Worm (Caenorhabditis elegans) whole organism, L2 larva: ENCODE data around the gene F09A5.2.

Source experiments
- C34F6.9 ChIP-seq: fragments of 150-350 bp; optimal IDR thresholded peaks from 2 replicates; lab custom pipeline; 2014; ENCODE audit warnings: missing biosample characterization, missing genetic modification characterization
- F13H6.1 ChIP-seq: sonication (generic microtip); optimal IDR thresholded peaks from 2 replicates; lab custom pipeline; 2016; ENCODE audit warnings: missing genetic modification characterization, missing compliant biosample characterization
- R02D3.7 ChIP-seq: fragments of 150-350 bp; optimal IDR thresholded peaks from 2 replicates; lab custom pipeline; 2014; ENCODE audit warnings: missing biosample characterization, missing genetic modification characterization
- Y55F3AM.14 ChIP-seq: fragments of 200-800 bp; sonication (Bioruptor generic); optimal IDR thresholded peaks from 2 replicates; lab custom pipeline; 2018; ENCODE audit warnings: mild to moderate bottlenecking, missing genetic modification characterization, missing compliant biosample characterization
- alr-1 ChIP-seq: fragments of 150-350 bp; optimal IDR thresholded peaks from 2 replicates; lab custom pipeline; 2014; ENCODE audit warnings: missing biosample characterization, missing genetic modification characterization
- aly-2 ChIP-seq: fragments of 150-350 bp; optimal IDR thresholded peaks from 2 replicates; lab custom pipeline; 2014; ENCODE audit warnings: missing biosample characterization, missing genetic modification characterization
- ama-1 ChIP-seq: fragments of 150-350 bp; optimal IDR thresholded peaks from 2 replicates; lab custom pipeline; 2018; ENCODE audit warnings: inconsistent platforms
- blmp-1 ChIP-seq: sonication (generic microtip); optimal IDR thresholded peaks from 2 replicates; lab custom pipeline; 2017; ENCODE audit warnings: missing genetic modification characterization, mild to moderate bottlenecking, missing compliant biosample characterization, antibody characterized with exemption, moderate library complexity; ENCODE audit not compliant: insufficient read depth
- ceh-16 ChIP-seq: fragments of 150-350 bp; optimal IDR thresholded peaks from 2 replicates; lab custom pipeline; 2014; ENCODE audit warnings: missing biosample characterization, missing genetic modification characterization
- ceh-82 ChIP-seq: fragments of 150-350 bp; optimal IDR thresholded peaks from 2 replicates; lab custom pipeline; 2014; ENCODE audit warnings: missing biosample characterization, missing genetic modification characterization
- crh-2 ChIP-seq: sonication (generic microtip); optimal IDR thresholded peaks from 2 replicates; lab custom pipeline; 2017; ENCODE audit warnings: missing biosample characterization, missing genetic modification characterization
- dmd-4 ChIP-seq: sonication (generic microtip); optimal IDR thresholded peaks from 2 replicates; lab custom pipeline; 2017; ENCODE audit warnings: missing biosample characterization, missing genetic modification characterization
- egl-27 ChIP-seq: sonication (generic microtip); optimal IDR thresholded peaks from 3 replicates; lab custom pipeline; 2017; ENCODE audit warnings: missing biosample characterization, missing genetic modification reagents, missing genetic modification characterization
- gmeb-1 ChIP-seq: fragments of 150-350 bp; optimal IDR thresholded peaks from 2 replicates; lab custom pipeline; 2014; ENCODE audit warnings: missing biosample characterization, missing genetic modification characterization
- lin-11 ChIP-seq: fragments of 150-350 bp; sonication (generic microtip); optimal IDR thresholded peaks from 2 replicates; lab custom pipeline; 2014; ENCODE audit warnings: missing biosample characterization, missing genetic modification characterization, inconsistent platforms, mixed read lengths
- lsy-2 ChIP-seq, 2 experiments: fragments of 150-350 bp in 1 of 2; sonication (generic microtip) in 1 of 2; optimal IDR thresholded peaks; 2 replicates each; lab custom pipeline; 2014 to 2017; ENCODE audit warnings: missing biosample characterization in 2 of 2, missing genetic modification characterization in 2 of 2
- mab-5 ChIP-seq: fragments of 150-350 bp; optimal IDR thresholded peaks from 2 replicates; lab custom pipeline; 2014; ENCODE audit warnings: missing biosample characterization, missing genetic modification characterization
- mdl-1 ChIP-seq, 2 experiments: fragments of 150-350 bp in 1 of 2; sonication (generic microtip) in 1 of 2; optimal IDR thresholded peaks; 2 replicates each; lab custom pipeline; 2017; ENCODE audit warnings: missing biosample characterization in 2 of 2, missing genetic modification characterization in 2 of 2
- nhr-10 ChIP-seq: sonication (generic microtip); optimal IDR thresholded peaks from 2 replicates; lab custom pipeline; 2017; ENCODE audit warnings: missing biosample characterization, missing genetic modification characterization
- nhr-11 ChIP-seq: fragments of 150-350 bp; optimal IDR thresholded peaks from 2 replicates; lab custom pipeline; 2014; ENCODE audit warnings: missing biosample characterization, missing genetic modification characterization
- nhr-129 ChIP-seq: fragments of 150-350 bp; optimal IDR thresholded peaks from 2 replicates; lab custom pipeline; 2014; ENCODE audit warnings: missing biosample characterization, missing genetic modification characterization
- nhr-21 ChIP-seq: fragments of 150-350 bp; optimal IDR thresholded peaks from 2 replicates; lab custom pipeline; 2014; ENCODE audit warnings: missing biosample characterization, missing genetic modification characterization
- nhr-23 ChIP-seq: fragments of 150-350 bp; optimal IDR thresholded peaks from 2 replicates; lab custom pipeline; 2014; ENCODE audit warnings: missing biosample characterization, missing genetic modification reagents, missing genetic modification characterization
- nhr-25 ChIP-seq: fragments of 150-350 bp; sonication (generic microtip); optimal IDR thresholded peaks from 3 replicates; lab custom pipeline; 2014; ENCODE audit warnings: missing biosample characterization, missing genetic modification characterization
- nhr-77 ChIP-seq: fragments of 150-350 bp; optimal IDR thresholded peaks from 2 replicates; lab custom pipeline; 2014; ENCODE audit warnings: missing biosample characterization, missing genetic modification characterization
- peb-1 ChIP-seq: fragments of 150-350 bp; optimal IDR thresholded peaks from 2 replicates; lab custom pipeline; 2014; ENCODE audit warnings: missing biosample characterization, missing genetic modification characterization
- sma-3 ChIP-seq: sonication (generic microtip); optimal IDR thresholded peaks from 2 replicates; lab custom pipeline; 2016; ENCODE audit warnings: missing genetic modification reagents, missing genetic modification characterization, missing compliant biosample characterization
- snpc-4 ChIP-seq: fragments of 150-350 bp; optimal IDR thresholded peaks from 2 replicates; lab custom pipeline; 2014; ENCODE audit warnings: missing biosample characterization, missing genetic modification characterization
- unc-39 ChIP-seq: fragments of 150-350 bp; optimal IDR thresholded peaks from 2 replicates; lab custom pipeline; 2014; ENCODE audit warnings: missing biosample characterization, missing genetic modification characterization
- unc-55 ChIP-seq: fragments of 150-350 bp; sonication (generic microtip); optimal IDR thresholded peaks from 3 replicates; lab custom pipeline; 2014; ENCODE audit warnings: missing biosample characterization, missing genetic modification reagents, missing genetic modification characterization
- unc-62 ChIP-seq: fragments of 150-350 bp; optimal IDR thresholded peaks from 2 replicates; lab custom pipeline; 2014; ENCODE audit warnings: missing biosample characterization, missing genetic modification reagents, missing genetic modification characterization
- ztf-11 ChIP-seq: sonication (generic microtip); optimal IDR thresholded peaks from 2 replicates; lab custom pipeline; 2017; ENCODE audit warnings: missing biosample characterization, missing genetic modification characterization

Gene F09A5.2

DNA sequence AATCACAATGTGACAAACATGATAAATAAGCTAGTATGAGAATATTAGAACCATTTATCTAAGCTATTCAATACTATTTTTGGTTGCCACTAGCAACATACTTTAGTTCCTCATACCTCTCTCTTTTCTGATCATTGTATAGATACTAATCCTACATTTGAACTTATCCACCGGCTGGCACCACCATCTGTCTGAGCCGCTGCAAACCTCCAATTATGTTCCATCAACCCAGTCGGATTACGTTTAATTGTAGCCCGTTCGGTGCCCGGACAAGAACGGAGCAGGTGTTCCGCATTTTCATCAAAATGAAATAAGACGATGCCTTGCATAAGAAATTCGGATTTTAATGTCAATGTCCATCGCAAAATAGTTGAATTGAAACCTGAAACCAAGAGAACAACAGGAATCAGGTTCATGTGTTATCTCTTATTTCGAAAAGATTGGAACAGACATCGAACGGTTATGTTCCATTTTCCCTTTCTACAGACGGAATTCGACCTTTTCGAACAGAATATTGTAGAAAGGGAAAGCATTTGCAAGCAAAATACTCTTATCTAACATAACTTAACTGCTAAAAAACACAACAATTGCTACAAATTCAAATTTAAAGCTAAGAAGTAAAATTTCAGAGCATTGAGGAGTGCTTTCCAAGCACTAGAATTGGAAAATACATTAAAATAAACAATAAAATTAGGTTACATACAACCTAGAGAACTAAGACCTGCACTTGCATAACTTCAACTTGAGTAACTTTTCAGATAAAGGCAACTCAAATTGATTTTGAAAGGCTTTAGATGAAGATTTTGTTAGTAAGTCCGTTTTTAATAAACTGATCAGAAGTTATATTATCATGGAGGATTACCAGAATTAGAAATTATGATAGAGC, 11.3 kb downstream of the F09A5.2 start:
- TF ChIP-seq mdl-1 (tag; optimal IDR thresholded peaks at IDR 0.05; lab: Kevin White, UChicago) (no peak), blmp-1 (peak; percentile 93), nhr-77 (tag; lab: Kevin White, UChicago) (no peak), unc-55 (GFP tag; lab: Kevin White, UChicago) (no peak), lin-11 (tag; lab: Kevin White, UChicago) (no peak), unc-39 (tag; lab: Kevin White, UChicago) (no peak), nhr-10 (tag; lab: Kevin White, UChicago) (no peak), nhr-21 (tag; lab: Kevin White, UChicago) (no peak), nhr-25 (tag; lab: Kevin White, UChicago) (peak; percentile 20), Y55F3AM.14 (no peak), mab-5 (tag; lab: Kevin White, UChicago) (no peak)

DNA sequence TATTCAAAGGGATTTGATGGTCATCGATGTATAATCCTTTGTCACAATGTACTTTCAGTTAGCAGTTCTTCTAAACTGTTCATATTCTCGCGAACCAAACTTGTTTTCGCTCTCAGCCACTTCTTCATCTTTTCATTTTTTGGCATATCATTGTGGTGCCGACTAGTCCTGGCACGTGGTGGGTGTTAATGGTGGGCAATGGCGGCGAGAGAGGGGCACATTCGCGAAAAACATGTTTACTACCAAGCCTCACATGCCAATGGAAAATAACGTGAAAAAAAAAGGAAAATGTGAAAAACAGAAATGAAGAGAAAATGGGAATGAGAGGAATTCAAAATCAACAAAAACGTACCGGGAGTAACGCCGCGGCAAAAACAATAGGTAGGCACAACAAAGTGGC, 12.2 kb downstream of the F09A5.2 start:
- no peak for TF ChIP-seq alr-1 (tag; lab: Kevin White, UChicago)
- peak; percentile 3 for TF ChIP-seq nhr-21 (tag; lab: Kevin White, UChicago)
- peak in 1 of 2 experiments; percentile 1 for TF ChIP-seq lsy-2 (tag; optimal IDR thresholded peaks at IDR 0.05; lab: Kevin White, UChicago)
- TF ChIP-seq lin-11 (tag; lab: Kevin White, UChicago): peak; percentile 34
- TF ChIP-seq nhr-129 (tag; lab: Kevin White, UChicago): peak; percentile 73
- TF ChIP-seq nhr-25 (tag; lab: Kevin White, UChicago): peak; percentile 60
- TF ChIP-seq unc-39 (tag; lab: Kevin White, UChicago): no peak
- TF ChIP-seq C34F6.9 (tag; lab: Kevin White, UChicago): peak; percentile 23
- TF ChIP-seq nhr-11 (tag; lab: Kevin White, UChicago): no peak
- TF ChIP-seq crh-2 (tag; lab: Kevin White, UChicago): peak; percentile 24
- peak; percentile 3 for TF ChIP-seq F13H6.1
- no peak for TF ChIP-seq snpc-4
- TF ChIP-seq R02D3.7 (tag; lab: Kevin White, UChicago): no peak

DNA sequence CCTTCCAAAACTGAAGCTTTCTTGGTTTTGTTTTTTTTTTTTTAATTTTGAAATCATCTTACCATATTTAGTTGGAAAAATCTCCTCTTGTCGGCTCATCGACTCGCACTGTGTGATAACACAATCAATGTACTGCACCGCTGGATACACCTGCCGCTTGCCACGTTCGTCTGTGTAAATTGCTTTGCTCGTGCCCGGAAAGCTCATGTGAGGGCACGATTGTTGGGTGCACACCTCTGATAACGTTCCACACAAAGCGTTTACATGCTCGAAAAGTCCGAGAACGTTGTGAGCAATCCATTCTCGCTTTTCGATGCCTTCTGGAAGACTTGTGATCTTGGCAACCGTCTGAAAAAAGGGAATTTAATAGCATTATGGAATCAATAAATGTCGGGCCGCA, 19.6 kb downstream of the F09A5.2 start:
- no peak for TF ChIP-seq ceh-16 (tag; lab: Kevin White, UChicago)
- TF ChIP-seq mdl-1 (tag; optimal IDR thresholded peaks at IDR 0.05; lab: Kevin White, UChicago): no peak
- no peak for TF ChIP-seq C34F6.9 (tag; lab: Kevin White, UChicago)
- no peak for TF ChIP-seq F13H6.1
- no peak for TF ChIP-seq nhr-23
- no peak for TF ChIP-seq alr-1 (tag; lab: Kevin White, UChicago)
- TF ChIP-seq aly-2 (tag; lab: Kevin White, UChicago): no peak
- no peak for TF ChIP-seq sma-3 (GFP tag; lab: Kevin White, UChicago)
- no peak for TF ChIP-seq ceh-82 (tag; lab: Kevin White, UChicago)

DNA sequence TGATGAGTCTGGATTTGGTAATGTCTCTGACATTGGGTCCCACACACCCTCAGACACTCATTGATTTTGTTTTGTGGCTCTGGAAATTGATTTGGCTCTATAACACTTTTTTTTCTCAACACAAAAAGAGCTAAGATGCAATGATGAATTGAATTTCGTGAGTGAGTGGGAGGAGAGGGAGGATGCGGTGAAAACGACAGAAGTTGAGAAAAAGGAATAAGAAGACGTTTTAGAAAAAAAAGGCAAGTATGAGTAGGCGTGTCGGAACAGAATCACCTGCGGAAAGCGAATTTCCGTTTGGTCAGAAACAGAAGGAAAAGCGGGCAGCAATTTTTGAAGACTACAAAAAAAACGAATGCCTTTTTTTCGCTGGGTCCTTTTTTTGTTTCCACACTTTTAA, 20.8 kb downstream of the F09A5.2 start:
- TF ChIP-seq sma-3 (GFP tag; lab: Kevin White, UChicago): no peak
- no peak for TF ChIP-seq dmd-4
- TF ChIP-seq gmeb-1 (tag; lab: Kevin White, UChicago): no peak
- no peak for TF ChIP-seq peb-1
- TF ChIP-seq ztf-11: no peak
- no peak for TF ChIP-seq ceh-82 (tag; lab: Kevin White, UChicago)
- TF ChIP-seq ama-1 (lab: Kevin White, UChicago): no peak
- TF ChIP-seq nhr-25 (tag; lab: Kevin White, UChicago): no peak
- TF ChIP-seq nhr-10 (tag; lab: Kevin White, UChicago): no peak
- TF ChIP-seq mdl-1 (tag; optimal IDR thresholded peaks at IDR 0.05; lab: Kevin White, UChicago): no peak
- no peak for TF ChIP-seq ceh-16 (tag; lab: Kevin White, UChicago)
- TF ChIP-seq blmp-1: no peak
- no peak for TF ChIP-seq unc-62 (GFP tag; lab: Kevin White, UChicago)
- TF ChIP-seq egl-27: no peak
- TF ChIP-seq Y55F3AM.14: no peak
